Worm (Caenorhabditis elegans): ENCODE data around the gene dct-16.

Gene dct-16

DNA sequence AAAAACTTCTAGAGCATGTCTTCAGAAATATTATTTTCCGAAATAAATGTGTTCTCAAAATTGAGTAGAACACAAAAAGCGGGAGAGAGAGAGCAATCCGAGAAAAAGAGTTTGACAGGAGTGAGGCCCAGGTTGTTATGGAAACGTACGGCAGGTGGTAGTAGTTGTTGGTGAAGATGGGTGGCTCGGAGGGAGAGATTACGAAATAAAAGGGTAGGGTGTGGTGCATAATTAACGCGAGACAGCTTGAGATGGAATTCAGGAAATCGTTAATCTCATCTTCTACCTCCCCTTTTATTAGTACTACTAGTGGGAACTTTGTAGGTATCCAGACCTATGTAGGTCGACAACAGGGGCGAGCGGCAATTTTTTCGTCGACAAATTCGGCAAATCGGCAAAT is 35.2 kb upstream of the dct-16 start, which contains the start of gene famh-161:
TSS of gene famh-161 (minus strand) at position 101 of the 400 bp plus-strand sequence.
- TF ChIP-seq lsy-2 (tag; optimal IDR thresholded peaks at IDR 0.05) (no peak), ces-1 (GFP tag; optimal IDR thresholded peaks at IDR 0.05) (peak; percentile 15)

DNA sequence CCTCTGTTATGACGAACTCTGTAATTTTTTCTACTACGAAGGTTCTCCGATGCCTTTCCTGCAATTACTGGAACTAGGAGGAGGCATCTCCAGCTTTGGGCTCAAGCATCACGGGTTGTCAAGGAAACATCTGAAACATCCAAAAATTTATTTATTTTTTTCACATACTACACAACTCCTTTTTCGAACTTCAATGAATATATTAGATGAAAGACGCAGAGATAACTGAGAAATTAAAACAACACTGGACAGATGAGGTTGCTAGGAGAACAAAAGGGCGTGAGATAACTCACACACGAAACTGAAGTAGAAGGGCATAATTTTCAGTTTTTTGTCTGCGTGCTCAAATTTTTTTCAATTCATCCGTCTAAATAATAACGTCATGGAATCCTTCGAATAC is 28.6 kb upstream of the dct-16 start, which contains the start of gene Y38H6C.13:
TSS of gene Y38H6C.13 (plus strand) at position 301 of the 400 bp plus-strand sequence.
- TF ChIP-seq ces-1 (GFP tag; optimal IDR thresholded peaks at IDR 0.05) (no peak), ztf-11 (tag; optimal IDR thresholded peaks at IDR 0.05) (no peak), flh-1 (GFP tag; optimal IDR thresholded peaks at IDR 0.05) (no peak), nhr-28 (tag; optimal IDR thresholded peaks at IDR 0.05) (no peak), lin-13 (tag; optimal IDR thresholded peaks at IDR 0.05) (no peak), nhr-237 (tag; optimal IDR thresholded peaks at IDR 0.05) (no peak), lin-32 (GFP tag; optimal IDR thresholded peaks at IDR 0.05) (no peak), nhr-12 (tag; optimal IDR thresholded peaks at IDR 0.05) (no peak), bed-3 (GFP tag; optimal IDR thresholded peaks at IDR 0.05) (no peak), tbx-8 (GFP tag; optimal IDR thresholded peaks at IDR 0.05) (no peak), ceh-83 (GFP tag; optimal IDR thresholded peaks at IDR 0.05) (no peak), unc-39 (tag; optimal IDR thresholded peaks at IDR 0.05) (no peak), drap-1 (GFP tag; optimal IDR thresholded peaks at IDR 0.05) (no peak), cnd-1 (tag; optimal IDR thresholded peaks at IDR 0.05) (no peak), snpc-4 (tag; optimal IDR thresholded peaks at IDR 0.05) (no peak), elt-1 (tag; optimal IDR thresholded peaks at IDR 0.05; ENCODE audit: borderline replicate concordance, insufficient read depth) (no peak), sptf-1 (tag; optimal IDR thresholded peaks at IDR 0.05) (no peak), unc-120 (tag; optimal IDR thresholded peaks at IDR 0.05; ENCODE audit: poor library complexity, severe bottlenecking) (no peak)

DNA sequence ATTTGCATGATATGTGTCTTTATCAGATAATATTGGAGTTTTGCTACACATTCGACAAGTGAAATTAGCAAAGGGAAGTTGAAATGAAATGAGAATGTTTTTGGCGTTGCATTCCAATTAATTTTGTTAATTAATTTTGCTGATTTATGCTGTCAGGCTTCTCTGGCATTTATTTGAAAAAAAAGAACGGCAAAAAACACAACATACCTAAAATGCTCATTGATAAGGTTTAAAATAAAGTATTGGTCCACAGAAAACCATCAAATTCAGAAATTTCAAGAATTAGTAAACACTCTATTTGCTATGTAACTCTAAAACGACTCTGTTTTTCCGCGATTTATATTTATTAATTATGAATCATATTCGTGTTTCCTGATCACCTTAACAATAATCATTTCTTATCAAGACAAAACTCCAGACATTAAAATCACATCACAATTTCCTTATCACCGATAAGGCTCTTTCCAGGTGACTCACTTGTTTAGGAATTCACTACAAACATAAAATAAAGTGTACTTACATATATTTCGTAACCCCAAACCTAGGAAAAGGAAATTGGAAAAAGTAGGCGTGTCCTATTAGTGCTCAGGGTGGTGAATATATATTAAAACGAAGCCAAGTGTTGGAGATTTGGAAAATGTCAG is 27.1 kb upstream of the dct-16 start, which contains the start of the genes srh-166 and Y38H6C.24:
TSS of gene srh-166 (minus strand) at position 51 of the 644 bp plus-strand sequence.
TSS of gene Y38H6C.24 (plus strand) at position 620 of the 644 bp plus-strand sequence.
- TF ChIP-seq ces-1 (GFP tag; optimal IDR thresholded peaks at IDR 0.05), result no peak
- no peak for TF ChIP-seq lin-13 (tag; optimal IDR thresholded peaks at IDR 0.05)
- TF ChIP-seq ceh-39 (tag; optimal IDR thresholded peaks at IDR 0.05), result no peak
- no peak for TF ChIP-seq zip-8 (tag; optimal IDR thresholded peaks at IDR 0.05)
- TF ChIP-seq lin-32 (GFP tag; optimal IDR thresholded peaks at IDR 0.05), result no peak
- TF ChIP-seq nhr-28 (tag; optimal IDR thresholded peaks at IDR 0.05), result no peak
- no peak for TF ChIP-seq nhr-12 (tag; optimal IDR thresholded peaks at IDR 0.05)
- no peak for TF ChIP-seq pha-4 (tag; optimal IDR thresholded peaks at IDR 0.05)
- no peak for TF ChIP-seq ceh-83 (GFP tag; optimal IDR thresholded peaks at IDR 0.05)
- no peak for TF ChIP-seq ceh-43 (GFP tag; optimal IDR thresholded peaks at IDR 0.05)
- no peak for TF ChIP-seq hlh-1 (tag; optimal IDR thresholded peaks at IDR 0.05)
- no peak for TF ChIP-seq sem-2 (GFP tag; optimal IDR thresholded peaks at IDR 0.05)
- no peak for TF ChIP-seq mls-2 (tag; optimal IDR thresholded peaks at IDR 0.05)
- no peak for TF ChIP-seq mab-5 (tag; optimal IDR thresholded peaks at IDR 0.05)
- TF ChIP-seq ztf-11 (tag; optimal IDR thresholded peaks at IDR 0.05), result no peak
- TF ChIP-seq elt-1 (tag; optimal IDR thresholded peaks at IDR 0.05; ENCODE audit: borderline replicate concordance, insufficient read depth), result no peak
- no peak for TF ChIP-seq elt-3 (tag; optimal IDR thresholded peaks at IDR 0.05)
- no peak for TF ChIP-seq drap-1 (GFP tag; optimal IDR thresholded peaks at IDR 0.05)

- no peak for TF ChIP-seq lsy-2 (tag; optimal IDR thresholded peaks at IDR 0.05)
- TF ChIP-seq unc-120 (tag; optimal IDR thresholded peaks at IDR 0.05; ENCODE audit: poor library complexity, severe bottlenecking), result no peak
- no peak for TF ChIP-seq ceh-43 (GFP tag; optimal IDR thresholded peaks at IDR 0.05)
- no peak for TF ChIP-seq blmp-1 (tag; optimal IDR thresholded peaks at IDR 0.05)
- no peak for TF ChIP-seq ztf-11 (tag; optimal IDR thresholded peaks at IDR 0.05)
- no peak for TF ChIP-seq ceh-83 (GFP tag; optimal IDR thresholded peaks at IDR 0.05)
- no peak for TF ChIP-seq unc-62 (GFP tag; optimal IDR thresholded peaks at IDR 0.05)
- no peak for TF ChIP-seq cnd-1 (tag; optimal IDR thresholded peaks at IDR 0.05)
- no peak for TF ChIP-seq mab-5 (tag; optimal IDR thresholded peaks at IDR 0.05)
- TF ChIP-seq lin-32 (GFP tag; optimal IDR thresholded peaks at IDR 0.05), result no peak
- no peak for TF ChIP-seq elt-1 (tag; optimal IDR thresholded peaks at IDR 0.05; ENCODE audit: borderline replicate concordance, insufficient read depth)
- TF ChIP-seq mep-1 (tag; optimal IDR thresholded peaks at IDR 0.05), result no peak
- no peak for TF ChIP-seq ham-2 (GFP tag; optimal IDR thresholded peaks at IDR 0.05)
- no peak for TF ChIP-seq sem-2 (GFP tag; optimal IDR thresholded peaks at IDR 0.05)
- TF ChIP-seq hlh-1 (tag; optimal IDR thresholded peaks at IDR 0.05), result no peak
- TF ChIP-seq nhr-28 (tag; optimal IDR thresholded peaks at IDR 0.05), result no peak
- no peak for TF ChIP-seq sptf-1 (tag; optimal IDR thresholded peaks at IDR 0.05)
- TF ChIP-seq zip-8 (tag; optimal IDR thresholded peaks at IDR 0.05), result no peak
- TF ChIP-seq lin-13 (tag; optimal IDR thresholded peaks at IDR 0.05), result no peak
Observed at ce11 chrV:20522219-20522618, 23.4 kb upstream of the dct-16 start, which contains the start of the genes Y38H6C.9 and fbxa-150. Y38H6C.9 (minus strand) TSS chrV:20522270. fbxa-150 (plus strand) TSS chrV:20522598.

All from whole organism, mixed stage, embryonic.